Fruit fly (Drosophila melanogaster) whole organism, pupa: ENCODE measurements around the gene NFAT.

Experiments
- CG10348 ChIP-seq: fragments of 200-800 bp; sonication (Bioruptor generic); IDR thresholded peaks from 2 replicates; pipeline ENCODE4 v1.3.6; 2022; ENCODE audit warnings: missing biosample characterization, missing genetic modification characterization
- CG12605 ChIP-seq: fragments of 200-800 bp; sonication (Bioruptor generic); IDR thresholded peaks from 2 replicates; pipeline ENCODE4 v1.3.6; 2022; ENCODE audit warnings: missing biosample characterization, missing genetic modification characterization
- CG13204 ChIP-seq: fragments of 200-800 bp; sonication (Bioruptor generic); optimal IDR thresholded peaks from 2 replicates; lab custom pipeline; 2018; ENCODE audit warnings: missing biosample characterization, mild to moderate bottlenecking, missing genetic modification characterization, moderate library complexity
- CG14655 ChIP-seq: fragments of 200-800 bp; sonication (Bioruptor generic); optimal IDR thresholded peaks from 3 replicates; lab custom pipeline; 2017; ENCODE audit warnings: mild to moderate bottlenecking, missing biosample characterization, missing genetic modification reagents, missing genetic modification characterization
- CG15710 ChIP-seq: fragments of 200-800 bp; sonication (Bioruptor generic); optimal IDR thresholded peaks from 2 replicates; lab custom pipeline; 2018; ENCODE audit warnings: missing biosample characterization, mild to moderate bottlenecking, missing genetic modification characterization, moderate library complexity
- CG17806 ChIP-seq: fragments of 200-800 bp; sonication (Bioruptor generic); optimal IDR thresholded peaks from 2 replicates; lab custom pipeline; 2018; ENCODE audit warnings: missing biosample characterization, mild to moderate bottlenecking, missing genetic modification characterization, moderate library complexity
- CG32121 ChIP-seq: fragments of 200-800 bp; sonication (Bioruptor generic); IDR thresholded peaks from 2 replicates; pipeline ENCODE4 v1.3.6; 2022; ENCODE audit warnings: missing biosample characterization, missing genetic modification characterization
- CG34367 ChIP-seq: fragments of 200-800 bp; sonication (Bioruptor generic); optimal IDR thresholded peaks from 2 replicates; lab custom pipeline; 2018; ENCODE audit warnings: missing biosample characterization, mild to moderate bottlenecking, missing genetic modification characterization
- CG4496 ChIP-seq: fragments of 200-800 bp; sonication (Bioruptor generic); IDR thresholded peaks from 3 replicates; pipeline ENCODE4 v1.3.6; 2022; ENCODE audit warnings: missing biosample characterization, missing genetic modification characterization
- CG8159 ChIP-seq: fragments of 200-800 bp; sonication (Bioruptor generic); optimal IDR thresholded peaks from 3 replicates; lab custom pipeline; 2018; ENCODE audit warnings: missing biosample characterization, mild to moderate bottlenecking, missing genetic modification characterization, moderate library complexity
- CG8301 ChIP-seq: fragments of 200-800 bp; sonication (Bioruptor generic); optimal IDR thresholded peaks from 2 replicates; lab custom pipeline; 2018; ENCODE audit warnings: missing biosample characterization, mild to moderate bottlenecking, missing genetic modification characterization
- CG9948 ChIP-seq: fragments of 200-800 bp; sonication (Bioruptor generic); optimal IDR thresholded peaks from 2 replicates; lab custom pipeline; 2018; ENCODE audit warnings: missing biosample characterization, mild to moderate bottlenecking, missing genetic modification characterization, moderate library complexity
- D1 ChIP-seq: fragments of 200-800 bp; sonication (Bioruptor generic); optimal IDR thresholded peaks from 2 replicates; lab custom pipeline; 2018; ENCODE audit warnings: missing biosample characterization, mild to moderate bottlenecking, missing genetic modification characterization, moderate library complexity
- EcR ChIP-seq: fragments of 200-800 bp; sonication (Bioruptor generic); optimal IDR thresholded peaks from 3 replicates; lab custom pipeline; 2019; ENCODE audit warnings: missing biosample characterization, missing genetic modification characterization, mild to moderate bottlenecking, moderate library complexity, missing genetic modification reagents
- Ets98B ChIP-seq: fragments of 200-800 bp; sonication (Bioruptor generic); IDR thresholded peaks from 2 replicates; pipeline ENCODE4 v1.3.6; 2022; ENCODE audit warnings: missing biosample characterization, missing genetic modification characterization
- Pif1A ChIP-seq: fragments of 200-800 bp; sonication (Bioruptor generic); optimal IDR thresholded peaks from 3 replicates; lab custom pipeline; 2016; ENCODE audit warnings: missing biosample characterization, missing genetic modification characterization
- Pif1B ChIP-seq: fragments of 200-800 bp; sonication (Bioruptor generic); optimal IDR thresholded peaks from 3 replicates; lab custom pipeline; 2016; ENCODE audit warnings: missing biosample characterization, missing genetic modification characterization
- Snoo ChIP-seq: fragments of 200-800 bp; sonication (Bioruptor generic); optimal IDR thresholded peaks from 3 replicates; lab custom pipeline; 2017; ENCODE audit warnings: missing biosample characterization, mild to moderate bottlenecking, missing genetic modification characterization, inconsistent platforms
- fd96Ca ChIP-seq: fragments of 200-800 bp; sonication (Bioruptor generic); IDR thresholded peaks from 3 replicates; pipeline ENCODE4 v1.3.6; 2022; ENCODE audit warnings: missing biosample characterization, missing genetic modification characterization
- gl ChIP-seq: fragments of 200-800 bp; sonication (Bioruptor generic); optimal IDR thresholded peaks from 2 replicates; lab custom pipeline; 2018; ENCODE audit warnings: missing biosample characterization, mild to moderate bottlenecking, missing genetic modification characterization
- rn ChIP-seq: fragments of 200-800 bp; sonication (Bioruptor generic); IDR thresholded peaks from 2 replicates; pipeline ENCODE4 v1.3.6; 2022; ENCODE audit warnings: missing biosample characterization, missing genetic modification characterization

Gene NFAT

dm6 chrX:13602071-13602858 is 22.3 kb upstream of the NFAT start, which contains the start of gene up:
up (minus strand) TSS chrX:13602578.
- TF ChIP-seq CG32121 (GFP tag; lab: Robert Waterston, UW) = peak; percentile 23; the same call in 1 of the 2 replicates
- no peak for TF ChIP-seq D1 (tag; lab: Kevin White, UChicago)

dm6 chrX:13604499-13604898 is 20.0 kb upstream of the NFAT start:
- no peak for TF ChIP-seq CG17806 (tag; lab: Kevin White, UChicago)
- no peak for TF ChIP-seq fd96Ca (GFP tag; lab: Robert Waterston, UW)
- TF ChIP-seq EcR = no peak
- TF ChIP-seq CG10348 (GFP tag; lab: Robert Waterston, UW) = no peak
- TF ChIP-seq rn (GFP tag; lab: Robert Waterston, UW) = no peak
- TF ChIP-seq CG32121 (GFP tag; lab: Robert Waterston, UW) = no peak
- TF ChIP-seq CG8301 (tag; lab: Kevin White, UChicago) = no peak
- TF ChIP-seq CG8159 (tag; lab: Kevin White, UChicago) = no peak
- no peak for TF ChIP-seq CG14655 (GFP tag; lab: Kevin White, UChicago)
- TF ChIP-seq CG34367 = no peak
- TF ChIP-seq, all 21 proteins: peak for 0

dm6 chrX:13605381-13605780 is 19.2 kb upstream of the NFAT start, which contains the start of gene CG11178:
CG11178 (plus strand) TSS chrX:13605681.
- no peak for TF ChIP-seq Snoo (tag; lab: Kevin White, UChicago)
- TF ChIP-seq CG17806 (tag; lab: Kevin White, UChicago) = no peak
- no peak for TF ChIP-seq CG8159 (tag; lab: Kevin White, UChicago)
- TF ChIP-seq CG9948 (tag; lab: Kevin White, UChicago) = no peak
- no peak for TF ChIP-seq Pif1B
- TF ChIP-seq CG12605 (GFP tag; lab: Robert Waterston, UW) = no peak
- TF ChIP-seq D1 (tag; lab: Kevin White, UChicago) = no peak
- no peak for TF ChIP-seq CG8301 (tag; lab: Kevin White, UChicago)
- TF ChIP-seq CG32121 (GFP tag; lab: Robert Waterston, UW) = no peak
- no peak for TF ChIP-seq rn (GFP tag; lab: Robert Waterston, UW)
- no peak for TF ChIP-seq Ets98B (GFP tag; lab: Robert Waterston, UW)
- TF ChIP-seq CG34367 = no peak
- TF ChIP-seq Pif1A (GFP tag; lab: Kevin White, UChicago) = no peak
- TF ChIP-seq CG4496 (GFP tag; lab: Robert Waterston, UW) = no peak
- TF ChIP-seq, all 21 proteins: peak for 0

- TF ChIP-seq CG34367 (no peak), CG4496 (GFP tag; lab: Robert Waterston, UW) (no peak), fd96Ca (GFP tag; lab: Robert Waterston, UW) (no peak), Snoo (tag; lab: Kevin White, UChicago) (no peak), CG14655 (GFP tag; lab: Kevin White, UChicago) (no peak), gl (no peak), Pif1A (GFP tag; lab: Kevin White, UChicago) (no peak), CG17806 (tag; lab: Kevin White, UChicago) (no peak), CG8301 (tag; lab: Kevin White, UChicago) (no peak), EcR (no peak), Pif1B (no peak)
Observed at dm6 chrX:13605942-13606491, 18.5 kb upstream of the NFAT start.

- TF ChIP-seq CG32121 (GFP tag; lab: Robert Waterston, UW) = no peak
- no peak for TF ChIP-seq Pif1A (GFP tag; lab: Kevin White, UChicago)
- no peak for TF ChIP-seq CG13204
Observed at dm6 chrX:13611884-13612283, 12.7 kb upstream of the NFAT start, which contains the start of the genes Ndc80 and BthD. Ndc80 (minus strand) TSS chrX:13612062. BthD (plus strand) TSS chrX:13612131.

- peak; percentile 38 for TF ChIP-seq gl
- TF ChIP-seq EcR = no peak
- no peak for TF ChIP-seq CG14655 (GFP tag; lab: Kevin White, UChicago)
- TF ChIP-seq CG32121 (GFP tag; lab: Robert Waterston, UW) = peak; percentile 11; the same call in 1 of the 2 replicates
- TF ChIP-seq CG12605 (GFP tag; lab: Robert Waterston, UW) = peak; percentile 21; the same call in 1 of the 2 replicates
- TF ChIP-seq fd96Ca (GFP tag; lab: Robert Waterston, UW) = no peak
- TF ChIP-seq Ets98B (GFP tag; lab: Robert Waterston, UW) = peak; percentile 23; the same call in 1 of the 2 replicates
Observed at dm6 chrX:13615992-13616391, 8.6 kb upstream of the NFAT start.

dm6 chrX:13616417-13617050 is 8.0 kb upstream of the NFAT start, which contains the start of the genes tth and Tango2:
tth (minus strand) TSS chrX:13616586.
Tango2 (plus strand) TSS chrX:13616989.
- peak; percentile 71 for TF ChIP-seq CG9948 (tag; lab: Kevin White, UChicago)
- no peak for TF ChIP-seq EcR
- TF ChIP-seq fd96Ca (GFP tag; lab: Robert Waterston, UW) = peak; percentile 63; the same call in 2 of the 3 replicates
- no peak for TF ChIP-seq CG14655 (GFP tag; lab: Kevin White, UChicago)
- TF ChIP-seq CG15710 (tag; lab: Kevin White, UChicago) = peak; percentile 81
- peak; percentile 67 for TF ChIP-seq CG8159 (tag; lab: Kevin White, UChicago)
- no peak for TF ChIP-seq D1 (tag; lab: Kevin White, UChicago)
- peak; percentile 88 for TF ChIP-seq Ets98B (GFP tag; lab: Robert Waterston, UW)
- TF ChIP-seq CG32121 (GFP tag; lab: Robert Waterston, UW) = peak; percentile 90
- peak; percentile 85 for TF ChIP-seq Pif1B
- TF ChIP-seq CG17806 (tag; lab: Kevin White, UChicago) = peak; percentile 68
- no peak for TF ChIP-seq CG13204
- peak; percentile 88 for TF ChIP-seq Snoo (tag; lab: Kevin White, UChicago)
- TF ChIP-seq CG34367 = peak; percentile 76
- 0 out of 2 replicates have a peak, but pooled peaks have one; percentile 35 for TF ChIP-seq rn (GFP tag; lab: Robert Waterston, UW)
- peak; percentile 31 for TF ChIP-seq gl
- TF ChIP-seq CG8301 (tag; lab: Kevin White, UChicago) = peak; percentile 66
- no peak for TF ChIP-seq Pif1A (GFP tag; lab: Kevin White, UChicago)
- TF ChIP-seq CG12605 (GFP tag; lab: Robert Waterston, UW) = peak; percentile 76
- peak; percentile 87 for TF ChIP-seq CG4496 (GFP tag; lab: Robert Waterston, UW)
- 0 out of 2 replicates have a peak, but pooled peaks have one; percentile 16 for TF ChIP-seq CG10348 (GFP tag; lab: Robert Waterston, UW)
